Worm (Caenorhabditis elegans): Measurements from ENCODE around the gene srw-143.

DNA sequence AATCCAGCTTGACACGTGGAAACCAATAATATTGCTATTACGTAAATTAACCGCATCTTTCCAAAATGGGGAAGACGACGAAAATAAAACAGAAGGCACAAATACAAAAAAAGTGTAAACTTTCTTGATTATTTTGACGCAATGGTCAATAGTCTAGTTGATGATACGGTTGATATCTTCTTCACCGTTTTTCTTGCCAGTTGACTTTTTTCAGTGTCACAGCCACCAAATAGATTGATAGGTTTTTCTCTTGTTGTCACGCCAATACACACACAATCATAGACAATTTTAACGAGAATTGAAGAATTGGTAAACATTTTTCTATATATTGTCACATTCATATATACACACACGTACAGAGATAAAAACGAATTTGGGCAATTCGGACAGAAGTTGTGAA is 31.8 kb downstream of the srw-143 start, which contains the start of gene zmp-3:
- TF ChIP-seq unc-62 (GFP tag; optimal IDR thresholded peaks at IDR 0.05) (no peak), isw-1 (GFP tag; IDR thresholded peaks at IDR 0.05) (no peak), C16A3.4 (tag; optimal IDR thresholded peaks at IDR 0.05) (no peak), vab-15 (tag; optimal IDR thresholded peaks at IDR 0.05) (no peak), nhr-11 (tag; optimal IDR thresholded peaks at IDR 0.05) (no peak), pag-3 (tag; optimal IDR thresholded peaks at IDR 0.05; ENCODE audit: borderline replicate concordance, insufficient read depth) (no peak)
